Worm (Caenorhabditis elegans) whole organism, midembryonic: ENCODE results near the gene str-232.

Experiments used
- T22C8.4 ChIP-seq: fragments of 200-800 bp; sonication (Bioruptor generic); IDR thresholded peaks from 2 replicates; pipeline ENCODE4 v1.3.6; 2022; ENCODE audit warnings: missing genetic modification characterization, missing compliant biosample characterization
- cog-1 ChIP-seq: sonication (generic microtip); optimal IDR thresholded peaks from 2 replicates; lab custom pipeline; 2016; ENCODE audit warnings: missing genetic modification characterization, missing compliant biosample characterization
- flt-1 ChIP-seq: fragments of 200-800 bp; sonication (Bioruptor generic); IDR thresholded peaks from 2 replicates; pipeline ENCODE4 v1.3.6; 2022; ENCODE audit warnings: missing genetic modification characterization, missing compliant biosample characterization
- klf-2 ChIP-seq: fragments of 200-800 bp; sonication (Bioruptor generic); conservative IDR thresholded peaks from 2 replicates; pipeline ENCODE4 v1.3.6; 2022; ENCODE audit warnings: missing genetic modification reagents, missing genetic modification characterization, missing compliant biosample characterization
- med-1 ChIP-seq: sonication (generic microtip); optimal IDR thresholded peaks from 2 replicates; lab custom pipeline; 2017; ENCODE audit warnings: missing genetic modification characterization, mild to moderate bottlenecking, missing compliant biosample characterization, antibody characterized with exemption, missing genetic modification reagents; ENCODE audit not compliant: insufficient read depth
- ref-1 ChIP-seq: fragments of 200-800 bp; sonication (Bioruptor generic); conservative IDR thresholded peaks from 2 replicates; pipeline ENCODE4 v1.3.6; 2022; ENCODE audit warnings: missing genetic modification reagents, missing genetic modification characterization, missing compliant biosample characterization
- tab-1 ChIP-seq: fragments of 200-800 bp; sonication (Bioruptor generic); IDR thresholded peaks from 2 replicates; pipeline ENCODE4 v1.3.6; 2022; ENCODE audit warnings: missing genetic modification characterization, missing compliant biosample characterization
- ztf-23 ChIP-seq: fragments of 200-800 bp; sonication (Bioruptor generic); IDR thresholded peaks from 2 replicates; pipeline ENCODE4 v1.3.6; 2022; ENCODE audit warnings: missing genetic modification reagents, missing genetic modification characterization, missing compliant biosample characterization
- ztf-29 ChIP-seq: fragments of 200-800 bp; sonication (Bioruptor generic); IDR thresholded peaks from 2 replicates; pipeline ENCODE4 v1.3.6; 2022; ENCODE audit warnings: missing genetic modification reagents, missing genetic modification characterization, missing compliant biosample characterization

str-232 gene

DNA sequence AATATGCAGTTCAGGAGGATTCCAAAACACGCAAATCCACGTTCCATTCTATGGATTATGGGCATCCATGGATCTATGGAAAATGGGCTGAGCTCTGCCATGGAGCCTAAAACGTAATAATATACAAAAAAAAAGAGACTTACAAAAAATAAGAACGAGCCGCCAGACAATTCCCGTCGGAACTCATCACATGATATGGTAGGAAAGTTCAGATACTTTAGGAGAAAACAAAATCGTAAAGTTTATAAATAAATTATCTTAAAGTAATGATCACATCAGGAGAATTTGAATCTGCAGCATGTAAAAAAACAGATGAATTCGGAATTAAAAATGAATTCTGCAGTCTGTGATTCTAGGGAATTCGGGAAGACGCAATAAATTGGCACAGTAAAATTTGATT lies at the start of gene str-232:
TSS of gene str-232 (minus strand) at position 101 of the 400 bp plus-strand sequence.
- TF ChIP-seq klf-2 (GFP tag; lab: Robert Waterston, UW) (no peak), med-1 (GFP tag; lab: Kevin White, UChicago) (no peak), ztf-29 (GFP tag; lab: Robert Waterston, UW) (no peak), ztf-23 (GFP tag; lab: Robert Waterston, UW) (no peak), flt-1 (GFP tag; lab: Robert Waterston, UW) (no peak), cog-1 (tag; lab: Kevin White, UChicago) (no peak), tab-1 (no peak), ref-1 (no peak), T22C8.4 (no peak)

DNA sequence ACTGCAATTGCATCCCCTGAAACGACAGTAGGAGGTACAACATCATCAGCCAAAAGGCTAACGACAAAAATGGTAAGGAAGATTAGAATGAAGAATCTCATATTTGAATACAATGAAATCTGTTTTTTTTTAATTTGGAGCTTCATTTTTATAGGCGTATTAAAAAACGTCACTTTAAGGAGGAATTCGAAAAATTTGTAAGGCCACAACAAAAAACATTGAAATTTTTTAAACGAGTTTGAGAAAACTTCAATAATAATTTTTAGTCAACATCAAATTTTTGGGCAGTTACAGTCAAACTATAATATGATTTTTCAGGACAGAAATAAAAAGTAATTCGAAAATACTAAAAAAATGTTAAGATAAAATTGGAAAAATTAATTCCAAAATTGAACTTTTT lies 47.2 kb upstream of the str-232 start, which contains the start of gene F14H3.14:
TSS of gene F14H3.14 (minus strand) at position 101 of the 400 bp plus-strand sequence.
- TF ChIP-seq med-1 (GFP tag; lab: Kevin White, UChicago): no peak
- TF ChIP-seq flt-1 (GFP tag; lab: Robert Waterston, UW): no peak
- no peak for TF ChIP-seq klf-2 (GFP tag; lab: Robert Waterston, UW)

DNA sequence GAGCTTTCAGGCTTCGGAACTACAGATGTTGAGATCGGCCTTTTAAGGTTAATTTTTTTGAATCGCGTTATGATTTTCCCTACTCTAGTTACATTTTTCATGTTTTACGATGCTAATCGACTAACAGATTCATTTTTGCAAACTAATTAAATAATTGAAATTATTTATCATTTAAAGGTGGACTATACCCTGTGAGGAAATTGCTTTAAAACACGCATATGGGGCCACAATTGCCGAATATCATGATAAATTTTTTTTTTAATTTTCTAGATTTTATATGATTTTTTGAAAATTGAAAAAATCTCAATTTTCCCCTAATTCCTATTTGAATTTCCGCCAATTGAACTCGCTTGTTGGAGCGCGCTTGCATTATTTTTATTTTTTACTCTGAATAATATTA lies 46.4 kb upstream of the str-232 start, which contains the start of gene fbxa-100:
TSS of gene fbxa-100 (minus strand) at position 101 of the 400 bp plus-strand sequence.
- TF ChIP-seq klf-2 (GFP tag; lab: Robert Waterston, UW) (no peak), ztf-29 (GFP tag; lab: Robert Waterston, UW) (no peak)

DNA sequence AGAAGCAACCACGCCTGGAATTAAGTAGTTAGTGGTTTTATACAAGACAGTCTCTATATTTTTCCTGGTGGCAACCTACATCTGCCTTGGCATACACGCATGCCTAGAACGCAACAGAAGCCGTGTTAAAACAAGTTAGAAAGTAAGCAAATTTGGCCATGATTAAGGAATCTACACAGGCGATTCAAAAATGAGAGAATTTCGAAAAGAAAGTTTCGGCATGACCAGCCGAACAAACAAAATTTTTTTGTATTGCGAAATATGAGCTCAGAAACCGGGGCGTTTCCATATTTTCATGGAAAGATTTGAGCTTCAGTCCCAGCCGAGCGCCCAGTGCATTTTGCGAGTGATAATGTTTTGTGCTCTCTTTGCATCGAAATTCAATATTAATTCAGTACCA lies 44.6 kb upstream of the str-232 start, which contains the start of gene F14H3.15:
TSS of gene F14H3.15 (minus strand) at position 101 of the 400 bp plus-strand sequence.
- TF ChIP-seq ztf-23 (GFP tag; lab: Robert Waterston, UW) (no peak), T22C8.4 (no peak), cog-1 (tag; lab: Kevin White, UChicago) (no peak), klf-2 (GFP tag; lab: Robert Waterston, UW) (no peak), ztf-29 (GFP tag; lab: Robert Waterston, UW) (no peak), tab-1 (no peak), med-1 (GFP tag; lab: Kevin White, UChicago) (no peak), flt-1 (GFP tag; lab: Robert Waterston, UW) (no peak), ref-1 (no peak)

DNA sequence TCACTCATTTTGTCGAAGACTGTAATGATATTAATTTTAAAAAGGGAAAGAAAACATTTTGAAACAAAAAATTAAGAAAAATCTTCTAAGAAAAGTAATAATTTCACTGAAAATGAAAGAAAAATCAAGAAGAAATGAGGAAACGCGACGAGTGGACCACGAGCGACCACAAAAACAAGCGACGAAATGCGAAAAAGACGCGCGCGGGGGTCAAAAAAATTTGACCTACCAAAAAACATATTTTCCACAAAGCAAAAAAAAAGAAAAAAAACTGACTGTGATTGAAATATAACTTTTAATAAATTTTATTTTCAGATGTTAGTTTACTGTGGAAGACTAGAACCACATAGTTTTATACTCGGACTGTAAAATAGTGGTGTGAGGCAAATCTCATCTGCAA lies 43.3 kb upstream of the str-232 start, which contains the start of gene F14H3.6:
TSS of gene F14H3.6 (minus strand) at position 22 of the 400 bp plus-strand sequence.
- TF ChIP-seq cog-1 (tag; lab: Kevin White, UChicago) (no peak), klf-2 (GFP tag; lab: Robert Waterston, UW) (no peak), tab-1 (no peak), ztf-23 (GFP tag; lab: Robert Waterston, UW) (no peak), ref-1 (no peak), med-1 (GFP tag; lab: Kevin White, UChicago) (no peak), ztf-29 (GFP tag; lab: Robert Waterston, UW) (no peak), flt-1 (GFP tag; lab: Robert Waterston, UW) (no peak)

DNA sequence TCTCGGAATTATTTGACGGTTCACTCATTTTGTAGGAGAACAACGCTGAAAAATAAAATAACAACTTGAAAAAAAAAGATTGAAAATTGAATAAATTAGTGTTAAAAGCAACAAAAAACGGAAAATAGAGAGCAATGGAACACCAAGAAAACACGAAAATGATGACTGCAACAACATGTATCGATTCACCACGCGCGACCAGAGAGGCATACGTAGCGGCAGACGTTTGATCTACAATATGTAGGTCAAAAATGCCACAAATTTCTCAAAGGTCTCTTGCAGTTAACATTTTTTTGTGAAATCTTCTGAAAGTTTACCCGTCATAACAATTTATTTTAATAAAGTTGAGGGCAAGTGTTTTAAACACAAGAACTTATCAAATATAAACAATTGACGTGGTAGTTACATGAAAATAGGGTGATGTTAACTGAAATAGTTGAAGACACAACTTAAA lies 41.5 kb upstream of the str-232 start, which contains the start of gene F14H3.5:
TSS of gene F14H3.5 (minus strand) at position 51 of the 454 bp plus-strand sequence.
- no peak for TF ChIP-seq cog-1 (tag; lab: Kevin White, UChicago)
- TF ChIP-seq tab-1: no peak
- TF ChIP-seq klf-2 (GFP tag; lab: Robert Waterston, UW): no peak
- no peak for TF ChIP-seq ztf-23 (GFP tag; lab: Robert Waterston, UW)
- no peak for TF ChIP-seq ref-1
- no peak for TF ChIP-seq flt-1 (GFP tag; lab: Robert Waterston, UW)
- TF ChIP-seq T22C8.4: no peak
- no peak for TF ChIP-seq med-1 (GFP tag; lab: Kevin White, UChicago)
- no peak for TF ChIP-seq ztf-29 (GFP tag; lab: Robert Waterston, UW)

DNA sequence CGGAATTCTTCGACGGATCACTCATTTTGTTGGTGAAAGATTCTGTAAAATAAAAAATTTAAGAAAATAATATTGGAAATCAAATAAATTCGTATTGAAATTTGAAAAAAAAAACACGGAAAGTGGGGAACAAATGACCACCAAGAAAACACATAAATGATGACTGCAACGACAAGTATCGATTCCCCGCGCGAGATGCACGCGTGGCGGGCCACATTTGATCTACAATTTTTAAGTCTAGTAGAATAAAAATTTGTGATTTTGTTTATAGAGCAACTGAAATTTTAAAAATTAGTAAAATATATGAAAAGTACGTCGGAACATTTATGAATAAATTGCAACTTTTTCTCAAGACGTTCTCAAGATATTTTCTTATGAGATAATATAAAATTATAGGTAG lies 39.5 kb upstream of the str-232 start, which contains the start of gene F14H3.4:
TSS of gene F14H3.4 (minus strand) at position 42 of the 400 bp plus-strand sequence.
- TF ChIP-seq cog-1 (tag; lab: Kevin White, UChicago) (no peak), ztf-29 (GFP tag; lab: Robert Waterston, UW) (no peak), tab-1 (no peak), med-1 (GFP tag; lab: Kevin White, UChicago) (no peak), ztf-23 (GFP tag; lab: Robert Waterston, UW) (no peak), ref-1 (no peak), T22C8.4 (no peak), klf-2 (GFP tag; lab: Robert Waterston, UW) (no peak), flt-1 (GFP tag; lab: Robert Waterston, UW) (no peak)

DNA sequence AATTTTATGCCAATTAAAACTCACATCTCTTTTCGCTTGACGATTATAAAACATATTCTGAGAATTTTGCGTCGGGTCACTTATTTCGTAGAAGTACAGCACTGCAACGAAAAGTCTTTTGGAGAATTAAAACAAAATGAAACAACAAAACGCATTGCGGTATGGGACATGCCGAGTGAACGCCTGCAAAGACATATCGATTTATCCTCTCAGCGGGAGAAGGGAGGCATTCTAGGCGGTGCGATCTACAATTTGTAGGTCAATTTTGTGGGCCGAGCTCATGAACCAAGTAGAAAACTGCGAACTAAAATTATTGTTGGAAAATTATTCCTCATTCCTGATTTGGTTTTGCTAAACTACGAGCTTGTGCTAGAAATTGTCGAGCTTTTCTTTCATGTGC lies 37.8 kb upstream of the str-232 start, which contains the start of gene F14H3.3:
TSS of gene F14H3.3 (minus strand) at position 101 of the 400 bp plus-strand sequence.
- no peak for TF ChIP-seq tab-1

DNA sequence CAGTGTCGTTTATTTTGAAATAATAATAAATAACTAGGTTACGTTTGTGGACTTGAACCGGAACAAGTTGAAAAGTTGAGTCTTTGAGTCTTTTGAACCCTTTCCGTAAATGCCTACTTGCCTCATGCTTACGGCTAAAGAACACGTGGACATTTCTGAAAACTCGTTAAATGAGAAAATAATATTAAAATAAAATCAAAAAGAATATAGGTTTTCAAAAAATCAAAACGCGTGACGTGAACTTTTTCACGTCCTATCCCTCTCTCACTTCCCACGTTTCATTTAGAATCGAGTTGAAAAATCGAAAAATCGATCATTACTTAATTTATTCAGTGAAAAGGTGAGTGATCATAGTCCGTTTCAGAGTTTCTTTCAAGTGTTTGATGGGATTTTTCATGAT lies 33.6 kb upstream of the str-232 start, which contains the start of gene best-12:
TSS of gene best-12 (plus strand) at position 301 of the 400 bp plus-strand sequence.
- no peak for TF ChIP-seq ztf-29 (GFP tag; lab: Robert Waterston, UW)
- TF ChIP-seq tab-1: no peak
- no peak for TF ChIP-seq flt-1 (GFP tag; lab: Robert Waterston, UW)
- no peak for TF ChIP-seq T22C8.4
- no peak for TF ChIP-seq med-1 (GFP tag; lab: Kevin White, UChicago)
- no peak for TF ChIP-seq ztf-23 (GFP tag; lab: Robert Waterston, UW)
- no peak for TF ChIP-seq klf-2 (GFP tag; lab: Robert Waterston, UW)
- TF ChIP-seq ref-1: no peak
- no peak for TF ChIP-seq cog-1 (tag; lab: Kevin White, UChicago)

DNA sequence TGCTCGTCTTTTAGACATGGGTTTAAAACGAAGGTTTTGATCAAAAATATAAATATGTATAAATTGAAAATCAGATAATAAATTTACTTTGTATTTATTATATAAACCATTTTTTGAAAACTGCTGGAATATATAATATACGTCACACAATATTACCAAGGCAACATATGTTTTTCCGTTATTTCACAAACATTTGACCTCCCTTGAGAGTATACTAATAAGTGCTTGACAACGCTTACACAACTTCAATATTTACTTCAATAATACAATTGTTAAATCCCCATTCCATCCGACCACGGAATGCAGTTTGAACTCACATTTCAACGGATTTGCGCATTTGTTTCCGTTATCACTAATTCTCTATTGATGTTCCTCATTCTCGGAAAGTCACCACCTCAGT lies 32.0 kb upstream of the str-232 start, which contains the start of gene str-198:
TSS of gene str-198 (plus strand) at position 301 of the 400 bp plus-strand sequence.
- TF ChIP-seq med-1 (GFP tag; lab: Kevin White, UChicago): no peak
- TF ChIP-seq cog-1 (tag; lab: Kevin White, UChicago): no peak
- TF ChIP-seq tab-1: no peak
- no peak for TF ChIP-seq klf-2 (GFP tag; lab: Robert Waterston, UW)
- TF ChIP-seq T22C8.4: no peak
- no peak for TF ChIP-seq ref-1
